Fruit fly (Drosophila melanogaster): ENCODE measurements around the gene CG17803.

DNA sequence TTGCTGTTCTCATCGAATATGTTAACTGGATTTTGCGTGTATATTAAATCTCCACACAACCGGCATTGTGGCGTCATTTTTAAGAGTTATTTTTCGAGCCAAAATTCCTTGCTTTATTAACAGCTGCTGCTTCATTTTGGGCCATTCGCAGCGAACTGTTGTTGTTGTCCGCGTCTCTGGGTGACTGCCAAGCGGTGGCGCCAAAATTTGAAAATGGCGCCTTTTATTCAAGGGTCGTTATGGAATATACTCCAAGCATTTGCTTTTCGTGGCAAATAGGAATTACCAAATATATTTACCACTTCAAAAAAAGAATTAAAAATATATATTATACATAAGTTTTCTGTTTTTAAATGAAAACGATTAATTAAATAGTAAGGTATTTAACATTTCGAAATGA is 3.8 kb upstream of the CG17803 start, which contains the start of gene Nnk:
- TF ChIP-seq usp (GFP tag; optimal IDR thresholded peaks at IDR 0.05) (no peak), psq (optimal IDR thresholded peaks at IDR 0.05) (no peak), pan (optimal IDR thresholded peaks at IDR 0.05) (no peak)

Data from whole organism.